Worm (Caenorhabditis elegans) whole organism, mixed stage, embryonic: ENCODE data around the gene F46B6.2.

ENCODE experiments used
- bed-3 ChIP-seq: fragments of 200-800 bp; sonication (Bioruptor generic); optimal IDR thresholded peaks from 3 replicates; lab custom pipeline; 2018; ENCODE audit warnings: mild to moderate bottlenecking, missing genetic modification characterization, moderate library complexity, missing compliant biosample characterization
- blmp-1 ChIP-seq: fragments of 150-350 bp; optimal IDR thresholded peaks from 2 replicates; lab custom pipeline; 2014; ENCODE audit warnings: missing biosample characterization, missing genetic modification characterization
- ceh-39 ChIP-seq: fragments of 150-350 bp; optimal IDR thresholded peaks from 2 replicates; lab custom pipeline; 2014; ENCODE audit warnings: missing biosample characterization, missing genetic modification characterization
- ceh-83 ChIP-seq: fragments of 200-800 bp; sonication (Bioruptor generic); optimal IDR thresholded peaks from 2 replicates; lab custom pipeline; 2018; ENCODE audit warnings: mild to moderate bottlenecking, missing genetic modification characterization, missing compliant biosample characterization
- ces-1 ChIP-seq: fragments of 150-350 bp; optimal IDR thresholded peaks from 2 replicates; lab custom pipeline; 2014; ENCODE audit warnings: missing biosample characterization, missing genetic modification reagents, missing genetic modification characterization
- cnd-1 ChIP-seq: fragments of 200-800 bp; sonication (Bioruptor generic); optimal IDR thresholded peaks from 2 replicates; lab custom pipeline; 2018; ENCODE audit warnings: mild to moderate bottlenecking, missing genetic modification characterization, missing compliant biosample characterization
- drap-1 ChIP-seq: fragments of 200-800 bp; sonication (Bioruptor generic); optimal IDR thresholded peaks from 3 replicates; lab custom pipeline; 2018; ENCODE audit warnings: mild to moderate bottlenecking, missing genetic modification characterization, missing compliant biosample characterization
- elt-1 ChIP-seq: sonication (generic microtip); optimal IDR thresholded peaks from 2 replicates; lab custom pipeline; 2017; ENCODE audit warnings: missing genetic modification characterization, mild to moderate bottlenecking, missing compliant biosample characterization, antibody characterized with exemption, moderate library complexity, borderline replicate concordance; ENCODE audit not compliant: insufficient read depth
- elt-3 ChIP-seq: fragments of 150-350 bp; optimal IDR thresholded peaks from 2 replicates; lab custom pipeline; 2014; ENCODE audit warnings: missing biosample characterization, missing genetic modification characterization
- flh-1 ChIP-seq: fragments of 200-800 bp; sonication (Bioruptor generic); optimal IDR thresholded peaks from 2 replicates; lab custom pipeline; 2018; ENCODE audit warnings: mild to moderate bottlenecking, missing genetic modification characterization, moderate library complexity, missing compliant biosample characterization
- ham-2 ChIP-seq: fragments of 200-800 bp; sonication (Bioruptor generic); optimal IDR thresholded peaks from 2 replicates; lab custom pipeline; 2018; ENCODE audit warnings: mild to moderate bottlenecking, missing genetic modification characterization, missing compliant biosample characterization
- hlh-1 ChIP-seq: fragments of 150-350 bp; optimal IDR thresholded peaks from 2 replicates; lab custom pipeline; 2014; ENCODE audit warnings: missing biosample characterization, missing genetic modification reagents, missing genetic modification characterization
- lin-32 ChIP-seq: fragments of 200-800 bp; sonication (Bioruptor generic); optimal IDR thresholded peaks from 2 replicates; lab custom pipeline; 2018; ENCODE audit warnings: mild to moderate bottlenecking, missing genetic modification characterization, missing compliant biosample characterization
- lsy-2 ChIP-seq: fragments of 150-350 bp; optimal IDR thresholded peaks from 2 replicates; lab custom pipeline; 2014; ENCODE audit warnings: missing biosample characterization, missing genetic modification characterization
- mab-5 ChIP-seq: fragments of 150-350 bp; optimal IDR thresholded peaks from 2 replicates; lab custom pipeline; 2014; ENCODE audit warnings: missing biosample characterization, missing genetic modification characterization
- mep-1 ChIP-seq: fragments of 150-350 bp; optimal IDR thresholded peaks from 2 replicates; lab custom pipeline; 2017; ENCODE audit warnings: missing biosample characterization, missing genetic modification reagents, missing genetic modification characterization, inconsistent platforms
- mls-2 ChIP-seq: sonication (generic microtip); optimal IDR thresholded peaks from 2 replicates; lab custom pipeline; 2016; ENCODE audit warnings: mild to moderate bottlenecking, missing genetic modification characterization, moderate library complexity, missing compliant biosample characterization
- nhr-12 ChIP-seq: fragments of 150-350 bp; optimal IDR thresholded peaks from 2 replicates; lab custom pipeline; 2014; ENCODE audit warnings: missing biosample characterization, missing genetic modification characterization
- nhr-237 ChIP-seq: fragments of 150-350 bp; optimal IDR thresholded peaks from 2 replicates; lab custom pipeline; 2014; ENCODE audit warnings: missing biosample characterization, missing genetic modification characterization
- nhr-28 ChIP-seq: fragments of 150-350 bp; optimal IDR thresholded peaks from 2 replicates; lab custom pipeline; 2014; ENCODE audit warnings: missing biosample characterization, missing genetic modification characterization
- nhr-76 ChIP-seq: sonication (generic microtip); optimal IDR thresholded peaks from 2 replicates; lab custom pipeline; 2017; ENCODE audit warnings: missing biosample characterization, missing genetic modification characterization
- pha-4 ChIP-seq: fragments of 150-350 bp; optimal IDR thresholded peaks from 2 replicates; lab custom pipeline; 2018; ENCODE audit warnings: missing biosample characterization, missing genetic modification reagents, missing genetic modification characterization
- sem-2 ChIP-seq: fragments of 200-800 bp; sonication (Bioruptor generic); optimal IDR thresholded peaks from 2 replicates; lab custom pipeline; 2018; ENCODE audit warnings: mild to moderate bottlenecking, missing genetic modification characterization, missing compliant biosample characterization
- snpc-4 ChIP-seq: fragments of 150-350 bp; optimal IDR thresholded peaks from 2 replicates; lab custom pipeline; 2014; ENCODE audit warnings: missing biosample characterization, missing genetic modification characterization
- sptf-1 ChIP-seq: sonication (generic microtip); optimal IDR thresholded peaks from 2 replicates; lab custom pipeline; 2017; ENCODE audit warnings: mild to moderate bottlenecking, missing genetic modification characterization, moderate library complexity, missing compliant biosample characterization
- tbx-8 ChIP-seq: fragments of 200-800 bp; sonication (Bioruptor generic); optimal IDR thresholded peaks from 2 replicates; lab custom pipeline; 2018; ENCODE audit warnings: mild to moderate bottlenecking, missing genetic modification characterization, moderate library complexity, missing compliant biosample characterization
- unc-39 ChIP-seq: fragments of 150-350 bp; optimal IDR thresholded peaks from 2 replicates; lab custom pipeline; 2014; ENCODE audit warnings: missing biosample characterization, missing genetic modification characterization
- zip-8 ChIP-seq: fragments of 150-350 bp; optimal IDR thresholded peaks from 2 replicates; lab custom pipeline; 2014; ENCODE audit warnings: missing biosample characterization, missing genetic modification characterization
- ztf-11 ChIP-seq: fragments of 150-350 bp; optimal IDR thresholded peaks from 2 replicates; lab custom pipeline; 2014; ENCODE audit warnings: missing biosample characterization, missing genetic modification characterization

F46B6.2 gene

DNA sequence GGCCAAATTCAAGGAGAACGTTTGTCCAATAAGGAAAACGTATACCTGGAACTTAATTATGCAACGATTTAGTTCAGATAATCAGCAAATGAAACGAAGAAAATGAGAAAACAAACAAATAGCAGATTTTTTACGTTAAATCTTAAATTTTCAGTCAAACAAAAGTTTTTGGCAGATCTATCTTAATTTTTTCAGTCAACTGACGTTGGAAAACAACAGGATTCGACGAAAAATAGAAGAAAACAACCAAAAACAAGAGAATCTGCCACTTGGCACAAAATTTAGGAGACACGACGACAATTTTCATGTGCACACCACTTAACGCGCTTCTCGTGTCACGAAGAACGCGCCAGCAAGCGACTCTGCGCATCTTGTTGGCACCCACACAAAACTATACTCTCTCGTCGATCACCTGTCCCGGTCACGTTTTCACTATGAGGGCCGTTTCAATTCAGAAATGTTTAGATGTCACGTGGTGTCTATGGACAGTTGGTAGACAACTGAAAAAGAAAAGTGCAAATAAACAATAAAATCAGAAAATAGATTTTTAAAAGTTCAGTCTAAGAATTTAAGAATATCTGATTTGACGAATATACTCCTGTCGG lies 17.7 kb downstream of the F46B6.2 start, which contains the start of gene ztf-7 (continued):
- TF ChIP-seq mab-5 (tag; lab: Kevin White, UChicago): no peak
- peak; percentile 42 for TF ChIP-seq nhr-237

DNA sequence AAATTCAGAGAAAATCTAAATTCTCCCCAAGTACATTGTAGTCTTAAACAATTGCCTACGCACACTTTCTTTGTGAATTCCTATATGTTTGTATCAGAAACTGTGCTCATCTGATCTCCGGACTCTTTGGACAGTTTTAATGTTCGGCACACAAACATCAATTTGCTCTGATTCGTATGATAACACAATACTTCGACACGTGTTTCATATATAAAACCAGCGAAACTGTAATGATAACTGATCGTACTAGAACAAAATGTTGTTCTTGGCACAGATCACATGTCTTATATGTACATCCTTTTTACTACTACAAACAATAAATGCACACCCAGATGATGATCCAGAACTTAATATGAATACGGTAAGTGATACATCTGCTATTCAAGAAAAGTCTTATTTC lies 19.2 kb downstream of the F46B6.2 start, which contains the start of gene lipl-2:
Gene lipl-2, plus strand, starts transcription at position 236 of the 400 bp plus-strand sequence.
- TF ChIP-seq ceh-39 (tag; lab: Kevin White, UChicago): no peak
- TF ChIP-seq ztf-11: no peak
- no peak for TF ChIP-seq sem-2
- TF ChIP-seq elt-1 (tag; lab: Kevin White, UChicago): no peak
- no peak for TF ChIP-seq zip-8 (tag; lab: Kevin White, UChicago)
- no peak for TF ChIP-seq blmp-1
- TF ChIP-seq drap-1 (GFP tag; lab: Kevin White, UChicago): no peak
- TF ChIP-seq mls-2 (tag; lab: Kevin White, UChicago): no peak
- no peak for TF ChIP-seq unc-39 (tag; lab: Kevin White, UChicago)
- no peak for TF ChIP-seq nhr-76
- TF ChIP-seq nhr-12 (tag; lab: Kevin White, UChicago): no peak
- TF ChIP-seq pha-4 (tag; lab: Kevin White, UChicago): no peak
- no peak for TF ChIP-seq ceh-83
- no peak for TF ChIP-seq cnd-1 (tag; lab: Kevin White, UChicago)
- TF ChIP-seq ces-1 (GFP tag; lab: Kevin White, UChicago): no peak
- no peak for TF ChIP-seq mep-1 (tag; lab: Kevin White, UChicago)
- TF ChIP-seq, all 35 proteins: peak for 0

DNA sequence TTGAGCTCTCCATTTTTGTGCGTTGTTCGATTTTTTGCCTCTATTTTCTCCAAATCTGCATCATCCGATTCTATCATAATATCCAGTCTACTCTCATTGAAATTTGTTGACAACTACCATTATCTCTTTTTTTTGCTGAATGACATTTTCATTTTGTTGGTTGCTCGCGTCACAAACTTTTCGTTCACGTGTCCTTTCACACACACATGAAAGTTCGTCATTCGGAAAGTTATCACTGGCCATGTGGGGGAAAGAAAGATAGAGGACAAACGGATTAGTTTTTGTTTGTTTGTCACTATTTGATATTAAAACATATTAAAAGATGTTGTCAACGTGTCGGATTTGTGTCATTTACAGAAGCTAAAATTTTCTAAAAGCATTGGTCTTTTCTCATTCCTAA lies 22.9 kb downstream of the F46B6.2 start:
- TF ChIP-seq drap-1 (GFP tag; lab: Kevin White, UChicago) (no peak), sem-2 (no peak), hlh-1 (no peak), blmp-1 (no peak), unc-39 (tag; lab: Kevin White, UChicago) (no peak), ces-1 (GFP tag; lab: Kevin White, UChicago) (no peak), ham-2 (GFP tag; lab: Kevin White, UChicago) (no peak), tbx-8 (no peak), snpc-4 (tag; lab: Kevin White, UChicago) (no peak), mls-2 (tag; lab: Kevin White, UChicago) (no peak), lin-32 (GFP tag; lab: Kevin White, UChicago) (no peak), nhr-12 (tag; lab: Kevin White, UChicago) (no peak), nhr-28 (tag; lab: Kevin White, UChicago) (no peak), elt-1 (tag; lab: Kevin White, UChicago) (no peak), ztf-11 (no peak), sptf-1 (no peak), nhr-237 (no peak), nhr-76 (no peak), bed-3 (GFP tag; lab: Kevin White, UChicago) (no peak), pha-4 (tag; lab: Kevin White, UChicago) (no peak)

DNA sequence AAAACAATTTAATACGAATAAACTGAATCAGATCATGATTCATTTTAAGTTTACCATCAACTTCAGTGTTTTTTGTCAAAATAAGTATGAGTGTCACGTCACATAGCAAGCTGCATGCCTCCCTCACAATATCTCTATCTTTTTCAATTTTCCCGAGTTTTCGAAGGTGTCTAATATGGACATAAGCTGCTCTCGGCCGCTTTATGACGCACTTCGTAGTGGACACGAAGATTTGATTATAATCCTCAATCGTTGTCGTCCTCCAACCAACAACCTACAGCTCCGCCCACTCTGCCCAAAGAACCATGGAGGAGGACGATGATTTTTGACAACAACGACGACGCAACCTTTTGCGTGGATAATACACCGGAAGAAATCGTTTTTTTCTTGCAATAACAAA lies 23.9 kb downstream of the F46B6.2 start:
- peak; percentile 17 for TF ChIP-seq ces-1 (GFP tag; lab: Kevin White, UChicago)
- TF ChIP-seq zip-8 (tag; lab: Kevin White, UChicago): no peak

DNA sequence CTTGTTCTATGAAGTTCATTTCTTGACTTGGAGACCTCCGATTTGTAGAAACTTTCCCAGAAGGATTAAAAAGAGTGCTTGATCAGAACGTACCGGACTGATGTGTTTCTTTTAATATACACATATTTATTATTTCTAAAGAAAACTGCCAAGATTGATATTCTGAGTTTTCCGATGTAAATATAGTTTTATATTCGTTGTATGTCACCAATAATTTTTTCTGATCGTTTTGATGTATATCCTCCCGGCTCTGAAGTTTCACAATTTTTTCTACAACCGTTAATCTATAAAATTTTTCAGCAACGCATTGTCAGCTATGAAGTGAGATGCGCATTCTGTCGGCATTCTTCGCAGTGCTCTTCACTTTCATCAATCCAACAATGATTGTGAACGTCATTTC lies 24.5 kb downstream of the F46B6.2 start, which contains the start of gene F46B6.9:
Gene F46B6.9, plus strand, starts transcription at position 301 of the 400 bp plus-strand sequence.
- no peak for TF ChIP-seq blmp-1
- TF ChIP-seq hlh-1: no peak
- TF ChIP-seq unc-39 (tag; lab: Kevin White, UChicago): no peak
- TF ChIP-seq lsy-2 (tag; lab: Kevin White, UChicago): no peak
- no peak for TF ChIP-seq lin-32 (GFP tag; lab: Kevin White, UChicago)
- TF ChIP-seq cnd-1 (tag; lab: Kevin White, UChicago): no peak
- no peak for TF ChIP-seq pha-4 (tag; lab: Kevin White, UChicago)
- no peak for TF ChIP-seq sem-2
- no peak for TF ChIP-seq flh-1 (GFP tag; lab: Kevin White, UChicago)

DNA sequence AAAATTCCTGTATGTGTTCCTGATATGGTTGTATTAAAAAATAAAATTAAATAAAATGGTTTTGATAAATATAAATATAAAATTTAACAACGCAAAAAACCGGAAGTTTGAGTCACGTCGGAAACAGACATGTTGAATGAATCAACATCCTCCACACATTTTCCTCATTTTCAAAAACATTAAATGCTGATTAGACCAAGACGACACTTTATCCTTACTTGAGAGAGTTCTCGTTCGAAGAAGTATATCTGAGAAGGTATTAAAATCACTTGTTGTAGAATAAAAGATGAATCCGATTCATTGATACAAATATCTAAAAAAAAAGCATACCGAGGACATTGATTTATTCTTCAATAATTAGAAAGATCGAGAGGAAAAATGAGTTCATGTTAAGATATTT lies 26.1 kb downstream of the F46B6.2 start:
- no peak for TF ChIP-seq flh-1 (GFP tag; lab: Kevin White, UChicago)
- TF ChIP-seq nhr-76: no peak
- TF ChIP-seq sem-2: no peak
- TF ChIP-seq elt-3 (tag; lab: Kevin White, UChicago): no peak
- TF ChIP-seq snpc-4 (tag; lab: Kevin White, UChicago): no peak
- TF ChIP-seq ceh-83: no peak
- no peak for TF ChIP-seq nhr-28 (tag; lab: Kevin White, UChicago)
- no peak for TF ChIP-seq lsy-2 (tag; lab: Kevin White, UChicago)
- TF ChIP-seq, all 35 proteins: peak for 0
